Worm (Caenorhabditis elegans): ENCODE measurements around the gene kin-21.
"Not testable (repeated sequence)": the region's sequence is repeated elsewhere in the genome, so short reads cannot be mapped to it uniquely, and the experiment has no call there.

- TF ChIP-seq aptf-3 (GFP tag; IDR thresholded peaks at IDR 0.05); unc-62 (GFP tag; optimal IDR thresholded peaks at IDR 0.05); unc-130 (GFP tag; optimal IDR thresholded peaks at IDR 0.05); pha-4 (tag; optimal IDR thresholded peaks at IDR 0.05); dpl-1 (GFP tag; optimal IDR thresholded peaks at IDR 0.05); cebp-2 (GFP tag; IDR thresholded peaks at IDR 0.05); F37B4.10 (GFP tag; IDR thresholded peaks at IDR 0.05); nfya-1 (tag; optimal IDR thresholded peaks at IDR 0.05; ENCODE audit: borderline replicate concordance, insufficient read depth); egl-44 (GFP tag; IDR thresholded peaks at IDR 0.05); lin-35 (GFP tag; optimal IDR thresholded peaks at IDR 0.05); lir-1 (GFP tag; conservative IDR thresholded peaks at IDR 0.05); ztf-22 (GFP tag; optimal IDR thresholded peaks at IDR 0.05); lin-26 (GFP tag; IDR thresholded peaks at IDR 0.05): not testable (repeated sequence)
Observed at ce11 chrIV:9837349-9837748, 4.7 kb downstream of the kin-21 start, which contains the start of gene msp-10.
